Worm (Caenorhabditis elegans) whole organism, late embryonic: ENCODE data around the gene Y47D7A.12.

Experiments
- C08G9.2 ChIP-seq: sonication (generic microtip); optimal IDR thresholded peaks from 2 replicates; lab custom pipeline; 2016; ENCODE audit warnings: mild to moderate bottlenecking, missing genetic modification characterization, moderate library complexity, missing compliant biosample characterization
- K02D7.2 ChIP-seq: sonication (generic microtip); optimal IDR thresholded peaks from 2 replicates; lab custom pipeline; 2017; ENCODE audit warnings: mild to moderate bottlenecking, missing genetic modification characterization, missing compliant biosample characterization
- T23F11.4 ChIP-seq: fragments of 200-800 bp; sonication (Bioruptor generic); optimal IDR thresholded peaks from 2 replicates; lab custom pipeline; 2018; ENCODE audit warnings: mild to moderate bottlenecking, missing genetic modification characterization, missing compliant biosample characterization
- Y22D7AL.16 ChIP-seq: sonication (generic microtip); optimal IDR thresholded peaks from 2 replicates; lab custom pipeline; 2016; ENCODE audit warnings: missing genetic modification characterization, missing compliant biosample characterization
- ama-1 ChIP-seq: fragments of 150-350 bp; optimal IDR thresholded peaks from 2 replicates; lab custom pipeline; 2014
- dmd-4 ChIP-seq: sonication (generic microtip); optimal IDR thresholded peaks from 2 replicates; lab custom pipeline; 2016; ENCODE audit warnings: borderline replicate concordance, missing genetic modification characterization, missing compliant biosample characterization
- fkh-10 ChIP-seq: fragments of 150-350 bp; optimal IDR thresholded peaks from 2 replicates; lab custom pipeline; 2014; ENCODE audit warnings: missing biosample characterization, missing genetic modification reagents, missing genetic modification characterization
- fkh-6 ChIP-seq: sonication (generic microtip); optimal IDR thresholded peaks from 2 replicates; lab custom pipeline; 2016; ENCODE audit warnings: missing genetic modification characterization, missing compliant biosample characterization
- lim-6 ChIP-seq: sonication (generic microtip); optimal IDR thresholded peaks from 2 replicates; lab custom pipeline; 2016; ENCODE audit warnings: missing genetic modification characterization, missing compliant biosample characterization
- nhr-11 ChIP-seq: fragments of 150-350 bp; optimal IDR thresholded peaks from 2 replicates; lab custom pipeline; 2014; ENCODE audit warnings: missing biosample characterization, missing genetic modification characterization
- pqm-1 ChIP-seq: sonication (generic microtip); optimal IDR thresholded peaks from 2 replicates; lab custom pipeline; 2016; ENCODE audit warnings: missing genetic modification characterization, missing compliant biosample characterization
- pros-1 ChIP-seq: fragments of 150-350 bp; optimal IDR thresholded peaks from 2 replicates; lab custom pipeline; 2014; ENCODE audit warnings: missing biosample characterization, missing genetic modification reagents, missing genetic modification characterization
- sdc-2 ChIP-seq: sonication (generic microtip); optimal IDR thresholded peaks from 2 replicates; lab custom pipeline; 2016; ENCODE audit warnings: missing genotype, missing genetic modification characterization, missing compliant biosample characterization
- unc-86 ChIP-seq: sonication (generic microtip); optimal IDR thresholded peaks from 2 replicates; lab custom pipeline; 2016; ENCODE audit warnings: missing genetic modification characterization, missing compliant biosample characterization

- TF ChIP-seq pqm-1 (tag; lab: Kevin White, UChicago) (no peak), lim-6 (tag; lab: Kevin White, UChicago) (no peak), unc-86 (tag; lab: Kevin White, UChicago) (no peak), dmd-4 (tag; lab: Kevin White, UChicago) (peak; percentile 39), nhr-11 (tag; lab: Kevin White, UChicago) (no peak), fkh-6 (tag; lab: Kevin White, UChicago) (no peak), C08G9.2 (tag; lab: Kevin White, UChicago) (no peak), T23F11.4 (no peak), pros-1 (tag; lab: Kevin White, UChicago) (no peak), K02D7.2 (tag; lab: Kevin White, UChicago) (no peak), sdc-2 (tag; lab: Kevin White, UChicago) (no peak), ama-1 (no peak), fkh-10 (GFP tag; lab: Kevin White, UChicago) (no peak), Y22D7AL.16 (tag; lab: Kevin White, UChicago) (no peak)
These were observed 6.0 kb upstream of the Y47D7A.12 start, which contains the start of gene Y47D7A.13 for ce11 chrV:4435411-4435981.
